Worm (Caenorhabditis elegans) whole organism, L3 larva: ENCODE results near the gene Y40B10A.11.

Experiments
- R02D3.7 ChIP-seq: fragments of 150-350 bp; optimal IDR thresholded peaks from 2 replicates; lab custom pipeline; 2014; ENCODE audit warnings: missing biosample characterization, missing genetic modification characterization
- ZK546.5 ChIP-seq: sonication (generic microtip); optimal IDR thresholded peaks from 2 replicates; lab custom pipeline; 2017; ENCODE audit warnings: missing biosample characterization, missing genetic modification characterization
- aly-2 ChIP-seq: fragments of 150-350 bp; optimal IDR thresholded peaks from 2 replicates; lab custom pipeline; 2014; ENCODE audit warnings: missing biosample characterization, missing genetic modification characterization
- ama-1 ChIP-seq: fragments of 150-350 bp; optimal IDR thresholded peaks from 2 replicates; lab custom pipeline; 2018
- ceh-28 ChIP-seq: fragments of 150-350 bp; optimal IDR thresholded peaks from 2 replicates; lab custom pipeline; 2014; ENCODE audit warnings: missing biosample characterization, missing genetic modification reagents, missing genetic modification characterization
- ceh-82 ChIP-seq: fragments of 150-350 bp; optimal IDR thresholded peaks from 2 replicates; lab custom pipeline; 2014; ENCODE audit warnings: missing biosample characterization, missing genetic modification characterization
- ceh-9 ChIP-seq: sonication (generic microtip); optimal IDR thresholded peaks from 2 replicates; lab custom pipeline; 2018; ENCODE audit warnings: missing biosample characterization, missing genetic modification characterization
- daf-12 ChIP-seq: fragments of 150-350 bp; optimal IDR thresholded peaks from 2 replicates; lab custom pipeline; 2014; ENCODE audit warnings: missing biosample characterization, missing genetic modification reagents, missing genetic modification characterization
- egl-27 ChIP-seq: sonication (generic microtip); optimal IDR thresholded peaks from 4 replicates; lab custom pipeline; 2017; ENCODE audit warnings: missing biosample characterization, missing genetic modification reagents, missing genetic modification characterization
- egl-5 ChIP-seq: fragments of 150-350 bp; optimal IDR thresholded peaks from 2 replicates; lab custom pipeline; 2017; ENCODE audit warnings: missing biosample characterization, missing genetic modification reagents, missing genetic modification characterization, inconsistent platforms
- elt-2 ChIP-seq: sonication (generic microtip); optimal IDR thresholded peaks from 2 replicates; lab custom pipeline; 2016; ENCODE audit warnings: missing genetic modification reagents, mild to moderate bottlenecking, missing genetic modification characterization, missing compliant biosample characterization
- elt-3 ChIP-seq, 3 experiments: fragments of 150-350 bp in 1 of 3; sonication (generic microtip) in 2 of 3; optimal IDR thresholded peaks; 2 replicates in 2 of 3; 4 replicates in 1 of 3; lab custom pipeline; 2014 to 2017; ENCODE audit warnings: missing biosample characterization in 3 of 3, missing genetic modification characterization in 3 of 3
- eor-1 ChIP-seq, 2 experiments: fragments of 150-350 bp; optimal IDR thresholded peaks; 2 replicates each; lab custom pipeline; 2014 to 2018; ENCODE audit warnings: missing biosample characterization in 2 of 2, missing genetic modification characterization in 2 of 2
- fkh-10 ChIP-seq: sonication (generic microtip); optimal IDR thresholded peaks from 2 replicates; lab custom pipeline; 2017; ENCODE audit warnings: missing biosample characterization, missing genetic modification reagents, missing genetic modification characterization
- fkh-2 ChIP-seq: fragments of 150-350 bp; optimal IDR thresholded peaks from 2 replicates; lab custom pipeline; 2014; ENCODE audit warnings: missing biosample characterization, missing genetic modification reagents, missing genetic modification characterization
- fos-1 ChIP-seq: fragments of 150-350 bp; optimal IDR thresholded peaks from 2 replicates; lab custom pipeline; 2014; ENCODE audit warnings: missing biosample characterization, missing genetic modification characterization
- lin-15B ChIP-seq: fragments of 150-350 bp; optimal IDR thresholded peaks from 2 replicates; lab custom pipeline; 2014; ENCODE audit warnings: missing biosample characterization, missing genetic modification characterization
- lin-39 ChIP-seq: fragments of 150-350 bp; optimal IDR thresholded peaks from 2 replicates; lab custom pipeline; 2018; ENCODE audit warnings: missing biosample characterization, missing genetic modification reagents, missing genetic modification characterization
- lsy-12 ChIP-seq: sonication (generic microtip); optimal IDR thresholded peaks from 2 replicates; lab custom pipeline; 2016; ENCODE audit warnings: mild to moderate bottlenecking, missing genetic modification characterization, missing compliant biosample characterization
- mml-1 ChIP-seq: fragments of 150-350 bp; sonication (generic microtip); optimal IDR thresholded peaks from 3 replicates; lab custom pipeline; 2014; ENCODE audit warnings: missing biosample characterization, missing genetic modification characterization
- nfya-1 ChIP-seq: sonication (generic microtip); optimal IDR thresholded peaks from 2 replicates; lab custom pipeline; 2017; ENCODE audit warnings: missing genetic modification characterization, mild to moderate bottlenecking, missing compliant biosample characterization, antibody characterized with exemption, moderate library complexity; ENCODE audit not compliant: insufficient read depth
- nhr-11 ChIP-seq: fragments of 150-350 bp; optimal IDR thresholded peaks from 2 replicates; lab custom pipeline; 2014; ENCODE audit warnings: missing biosample characterization, missing genetic modification characterization
- nhr-23 ChIP-seq: fragments of 150-350 bp; optimal IDR thresholded peaks from 2 replicates; lab custom pipeline; 2014; ENCODE audit warnings: missing biosample characterization, missing genetic modification reagents, missing genetic modification characterization
- nhr-237 ChIP-seq: fragments of 150-350 bp; optimal IDR thresholded peaks from 2 replicates; lab custom pipeline; 2014; ENCODE audit warnings: missing biosample characterization, missing genetic modification characterization
- nhr-25 ChIP-seq: sonication (generic microtip); optimal IDR thresholded peaks from 2 replicates; lab custom pipeline; 2017; ENCODE audit warnings: missing biosample characterization, missing genetic modification characterization
- nhr-28 ChIP-seq: fragments of 150-350 bp; optimal IDR thresholded peaks from 2 replicates; lab custom pipeline; 2014; ENCODE audit warnings: missing biosample characterization, missing genetic modification characterization
- nhr-43 ChIP-seq: sonication (generic microtip); optimal IDR thresholded peaks from 2 replicates; lab custom pipeline; 2016; ENCODE audit warnings: mild to moderate bottlenecking, missing genetic modification characterization, missing compliant biosample characterization; ENCODE audit not compliant: poor library complexity, severe bottlenecking
- nhr-67 ChIP-seq: fragments of 150-350 bp; optimal IDR thresholded peaks from 2 replicates; lab custom pipeline; 2014; ENCODE audit warnings: missing biosample characterization, missing genetic modification characterization
- nhr-76 ChIP-seq: fragments of 150-350 bp; sonication (generic microtip); optimal IDR thresholded peaks from 5 replicates; lab custom pipeline; 2014; ENCODE audit warnings: missing biosample characterization, missing genetic modification characterization
- nhr-77 ChIP-seq: fragments of 150-350 bp; optimal IDR thresholded peaks from 2 replicates; lab custom pipeline; 2014; ENCODE audit warnings: missing biosample characterization, missing genetic modification characterization
- pha-4 ChIP-seq: fragments of 150-350 bp; optimal IDR thresholded peaks from 2 replicates; lab custom pipeline; 2014; ENCODE audit warnings: missing biosample characterization, missing genetic modification reagents, missing genetic modification characterization
- pqm-1 ChIP-seq: fragments of 150-350 bp; optimal IDR thresholded peaks from 2 replicates; lab custom pipeline; 2017; ENCODE audit warnings: missing biosample characterization, missing genetic modification characterization, inconsistent platforms
- sea-2 ChIP-seq: fragments of 150-350 bp; sonication (generic microtip); optimal IDR thresholded peaks from 4 replicates; lab custom pipeline; 2014; ENCODE audit warnings: missing biosample characterization, missing genetic modification reagents, missing genetic modification characterization
- skn-1 ChIP-seq: fragments of 150-350 bp; optimal IDR thresholded peaks from 2 replicates; lab custom pipeline; 2014; ENCODE audit warnings: missing biosample characterization, missing genetic modification characterization
- snpc-4 ChIP-seq: fragments of 150-350 bp; optimal IDR thresholded peaks from 2 replicates; lab custom pipeline; 2014; ENCODE audit warnings: missing biosample characterization, missing genetic modification characterization
- unc-39 ChIP-seq: sonication (generic microtip); optimal IDR thresholded peaks from 4 replicates; lab custom pipeline; 2017; ENCODE audit warnings: missing biosample characterization, missing genetic modification characterization
- unc-62 ChIP-seq: fragments of 150-350 bp; sonication (generic microtip); optimal IDR thresholded peaks from 4 replicates; lab custom pipeline; 2014; ENCODE audit warnings: missing biosample characterization, missing genetic modification reagents, missing genetic modification characterization
- zag-1 ChIP-seq: fragments of 150-350 bp; optimal IDR thresholded peaks from 2 replicates; lab custom pipeline; 2014; ENCODE audit warnings: missing biosample characterization, missing genetic modification characterization
- ztf-11 ChIP-seq: fragments of 150-350 bp; optimal IDR thresholded peaks from 2 replicates; lab custom pipeline; 2014; ENCODE audit warnings: missing biosample characterization, missing genetic modification characterization

Gene Y40B10A.11

DNA sequence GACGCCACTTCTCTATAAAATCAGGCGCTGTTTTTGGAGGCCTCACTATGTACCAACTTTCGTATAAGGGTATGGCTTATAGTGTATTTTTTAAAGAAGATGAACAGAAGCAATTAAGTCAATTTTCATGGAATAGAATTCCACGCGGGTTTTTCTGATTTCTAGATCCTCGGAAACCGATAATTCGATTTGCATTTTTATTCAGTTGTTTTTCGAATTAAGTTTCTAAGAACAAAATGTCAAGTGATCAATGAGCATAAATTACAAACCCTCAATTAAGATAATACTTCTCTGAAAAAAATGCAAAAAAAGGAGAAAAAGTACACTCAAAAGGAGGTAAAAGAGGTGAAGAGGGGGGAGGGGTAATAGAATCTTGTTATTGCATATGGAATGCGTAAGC is 30.1 kb downstream of the Y40B10A.11 start:
- TF ChIP-seq ama-1 (no peak), ZK546.5 (no peak), nhr-237 (no peak), ceh-28 (no peak), lin-15B (tag; lab: Kevin White, UChicago) (no peak), fos-1 (tag; lab: Kevin White, UChicago) (no peak), nhr-23 (tag; lab: Kevin White, UChicago) (no peak), nfya-1 (no peak), nhr-43 (tag; lab: Kevin White, UChicago) (no peak), egl-5 (tag; lab: Kevin White, UChicago) (no peak), nhr-11 (tag; lab: Kevin White, UChicago) (no peak), ceh-82 (tag; lab: Kevin White, UChicago) (no peak), pqm-1 (tag; lab: Kevin White, UChicago) (no peak), zag-1 (tag; lab: Kevin White, UChicago) (no peak), skn-1 (tag; lab: Kevin White, UChicago) (no peak), snpc-4 (tag; lab: Kevin White, UChicago) (no peak), nhr-67 (tag; lab: Kevin White, UChicago) (no peak), nhr-76 (tag; lab: Kevin White, UChicago) (no peak), lin-39 (no peak), unc-62 (GFP tag; lab: Kevin White, UChicago) (no peak)

DNA sequence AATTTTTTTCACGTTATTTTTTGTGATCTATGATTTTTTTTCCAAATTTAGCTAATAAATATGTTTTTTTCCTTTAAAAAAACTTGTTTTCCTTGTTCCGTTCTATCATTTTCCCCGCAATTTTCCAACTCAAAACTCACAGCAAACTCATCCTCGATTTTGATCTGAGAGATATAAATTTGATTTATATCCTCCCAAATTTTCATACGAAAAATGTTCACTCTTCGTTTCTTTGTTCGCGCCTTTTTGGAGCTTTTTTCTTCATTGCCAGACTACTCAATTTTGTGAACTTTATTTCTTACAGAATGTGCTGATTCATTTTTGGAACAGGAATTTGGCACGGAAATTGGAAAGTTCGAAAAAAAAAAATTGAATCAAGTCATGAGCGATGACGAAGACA is 32.7 kb downstream of the Y40B10A.11 start, which contains the start of gene F59A7.14:
F59A7.14 (plus strand) TSS at position 301 of the 400 bp plus-strand sequence.
- no peak for TF ChIP-seq R02D3.7 (tag; lab: Kevin White, UChicago)
- TF ChIP-seq nhr-23 (tag; lab: Kevin White, UChicago), result no peak
- TF ChIP-seq pha-4 (tag; lab: Kevin White, UChicago), result no peak
- TF ChIP-seq egl-27, result no peak
- no peak for TF ChIP-seq aly-2
- no peak for TF ChIP-seq pqm-1 (tag; lab: Kevin White, UChicago)
- TF ChIP-seq nhr-76 (tag; lab: Kevin White, UChicago), result no peak
- no peak for TF ChIP-seq ama-1
- TF ChIP-seq nhr-77 (tag; lab: Kevin White, UChicago), result no peak
- no peak for TF ChIP-seq lin-15B (tag; lab: Kevin White, UChicago)
- TF ChIP-seq lin-39, result no peak
- no peak for TF ChIP-seq ceh-9 (tag; lab: Kevin White, UChicago)
- TF ChIP-seq unc-62 (GFP tag; lab: Kevin White, UChicago), result no peak
- TF ChIP-seq, all 47 proteins: peak for 0

DNA sequence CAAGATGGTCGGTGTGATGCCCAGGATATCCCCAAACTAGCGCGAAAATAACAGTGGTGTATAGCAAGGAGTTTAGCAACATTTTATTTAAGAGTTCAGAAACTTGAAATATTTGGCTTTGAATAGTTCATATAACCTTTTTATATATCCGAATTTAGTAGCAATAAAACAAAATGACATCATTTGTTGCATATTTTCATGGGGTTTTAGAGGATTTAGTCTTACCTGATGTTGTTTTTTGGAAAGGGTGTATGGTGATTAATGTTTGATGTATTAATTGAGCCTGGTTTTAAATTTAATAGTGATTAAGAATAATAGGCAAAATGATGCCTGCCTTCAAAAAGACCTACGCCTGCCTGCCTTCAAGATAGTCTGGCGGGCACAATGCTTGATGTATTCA is 35.0 kb downstream of the Y40B10A.11 start, which contains the start of gene F59A7.2:
F59A7.2 (minus strand) TSS at position 101 of the 400 bp plus-strand sequence.
- TF ChIP-seq daf-12, result no peak
- TF ChIP-seq sea-2 (GFP tag; lab: Kevin White, UChicago), result no peak
- no peak for TF ChIP-seq lsy-12 (tag; lab: Kevin White, UChicago)
- no peak for TF ChIP-seq unc-39
- no peak for TF ChIP-seq unc-62 (GFP tag; lab: Kevin White, UChicago)
- no peak for TF ChIP-seq ztf-11 (tag; lab: Kevin White, UChicago)
- no peak for TF ChIP-seq egl-5 (tag; lab: Kevin White, UChicago)
- no peak for TF ChIP-seq aly-2
- no peak for TF ChIP-seq nhr-25 (tag; lab: Kevin White, UChicago)
- no peak for TF ChIP-seq pha-4 (tag; lab: Kevin White, UChicago)
- no peak for TF ChIP-seq R02D3.7 (tag; lab: Kevin White, UChicago)
- no peak for TF ChIP-seq lin-15B (tag; lab: Kevin White, UChicago)
- TF ChIP-seq fkh-2 (tag; lab: Kevin White, UChicago), result no peak
- no peak for TF ChIP-seq fkh-10 (GFP tag; lab: Kevin White, UChicago)
- no peak for TF ChIP-seq nfya-1

DNA sequence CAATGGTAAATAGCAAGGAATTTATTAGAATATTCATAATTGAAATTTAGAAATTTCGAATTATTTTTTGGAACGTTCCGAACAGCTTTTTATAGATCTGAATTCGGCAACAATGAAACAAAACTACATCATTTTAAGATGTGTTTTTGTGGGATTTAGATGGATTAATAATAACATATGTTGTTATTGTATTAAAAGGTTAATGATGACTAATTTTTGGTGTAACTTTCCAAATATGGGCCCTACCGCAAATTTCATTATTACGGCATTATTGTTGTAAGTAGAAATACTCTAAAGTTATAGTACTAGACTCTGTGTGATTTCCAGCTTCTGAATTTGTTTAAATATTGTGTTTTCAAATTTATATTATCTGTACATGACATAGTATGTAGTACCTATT is 37.6 kb downstream of the Y40B10A.11 start, which contains the start of gene F59A7.11:
F59A7.11 (minus strand) TSS at position 101 of the 400 bp plus-strand sequence.
- TF ChIP-seq fos-1 (tag; lab: Kevin White, UChicago) (no peak), mml-1 (tag; lab: Kevin White, UChicago) (no peak), eor-1 (tag; optimal IDR thresholded peaks at IDR 0.05; lab: Kevin White, UChicago) (no peak), skn-1 (tag; lab: Kevin White, UChicago) (no peak), ceh-9 (tag; lab: Kevin White, UChicago) (no peak), R02D3.7 (tag; lab: Kevin White, UChicago) (no peak), elt-3 (tag; optimal IDR thresholded peaks at IDR 0.05; lab: Kevin White, UChicago) (no peak), elt-2 (tag; lab: Kevin White, UChicago) (no peak), nhr-28 (tag; lab: Kevin White, UChicago) (no peak), fkh-2 (tag; lab: Kevin White, UChicago) (no peak), nhr-76 (tag; lab: Kevin White, UChicago) (no peak)
- TF ChIP-seq, all 47 proteins: peak for 0
